Fruit fly (Drosophila melanogaster) whole organism, embryonic: Measurements from ENCODE around the gene Exn.

Source experiments
- Abd-B ChIP-seq: fragments of 200-800 bp; sonication (Bioruptor generic); optimal IDR thresholded peaks from 2 replicates; lab custom pipeline; 2018; ENCODE audit warnings: missing biosample characterization, mild to moderate bottlenecking, missing genetic modification characterization, moderate library complexity
- Antp ChIP-seq: fragments of 200-800 bp; sonication (Bioruptor generic); optimal IDR thresholded peaks from 3 replicates; lab custom pipeline; 2016; ENCODE audit warnings: missing biosample characterization, missing genetic modification characterization
- Atf6 ChIP-seq: fragments of 200-800 bp; sonication (Bioruptor generic); IDR thresholded peaks from 2 replicates; pipeline ENCODE4 v1.3.6; 2022; ENCODE audit warnings: missing biosample characterization, missing genetic modification characterization
- CG11247 ChIP-seq: fragments of 200-800 bp; sonication (Bioruptor generic); IDR thresholded peaks from 2 replicates; pipeline ENCODE4 v1.3.6; 2022; ENCODE audit warnings: missing biosample characterization, missing genetic modification characterization
- CG11560 ChIP-seq: fragments of 200-800 bp; sonication (Bioruptor generic); IDR thresholded peaks from 3 replicates; pipeline ENCODE4 v1.3.6; 2022; ENCODE audit warnings: missing biosample characterization, missing genetic modification characterization
- CG17361 ChIP-seq: fragments of 200-800 bp; sonication (Bioruptor generic); IDR thresholded peaks from 3 replicates; pipeline ENCODE4 v1.3.6; 2022; ENCODE audit warnings: missing biosample characterization, missing genetic modification characterization
- CG2875 ChIP-seq: fragments of 200-800 bp; sonication (Bioruptor generic); optimal IDR thresholded peaks from 2 replicates; lab custom pipeline; 2017; ENCODE audit warnings: missing biosample characterization, mild to moderate bottlenecking, missing genetic modification characterization, missing genetic modification reagents
- CG4282 ChIP-seq: fragments of 200-800 bp; sonication (Bioruptor generic); optimal IDR thresholded peaks from 2 replicates; lab custom pipeline; 2016; ENCODE audit warnings: missing biosample characterization, missing genetic modification characterization
- CG6689 ChIP-seq: fragments of 200-800 bp; sonication (Bioruptor generic); IDR thresholded peaks from 2 replicates; pipeline ENCODE4 v1.3.6; 2022; ENCODE audit warnings: missing biosample characterization, missing genetic modification characterization
- CG7372 ChIP-seq: fragments of 200-800 bp; sonication (Bioruptor generic); IDR thresholded peaks from 2 replicates; pipeline ENCODE4 v1.3.6; 2022; ENCODE audit warnings: missing biosample characterization, missing genetic modification characterization
- CG7987 ChIP-seq: fragments of 200-800 bp; sonication (Bioruptor generic); optimal IDR thresholded peaks from 2 replicates; lab custom pipeline; 2018; ENCODE audit warnings: missing biosample characterization, mild to moderate bottlenecking, missing genetic modification characterization, moderate library complexity
- CG8924 ChIP-seq: fragments of 200-800 bp; optimal IDR thresholded peaks from 3 replicates; lab custom pipeline; 2019; ENCODE audit warnings: missing biosample characterization, mild to moderate bottlenecking, missing genetic modification characterization, moderate library complexity
- CkIIα-i1 ChIP-seq: fragments of 200-800 bp; sonication (Bioruptor generic); IDR thresholded peaks from 2 replicates; pipeline ENCODE4 v1.3.6; 2022; ENCODE audit warnings: missing biosample characterization, missing genetic modification characterization
- Dad ChIP-seq: fragments of 200-800 bp; sonication (Bioruptor generic); optimal IDR thresholded peaks from 3 replicates; lab custom pipeline; 2016; ENCODE audit warnings: missing biosample characterization, missing genetic modification characterization
- Dbx ChIP-seq: fragments of 200-800 bp; sonication (Bioruptor generic); IDR thresholded peaks from 3 replicates; pipeline ENCODE4 v1.3.6; 2022; ENCODE audit warnings: missing biosample characterization, missing genetic modification characterization
- Doc2 ChIP-seq: fragments of 200-800 bp; sonication (Bioruptor generic); IDR thresholded peaks from 2 replicates; pipeline ENCODE4 v1.3.6; 2022; ENCODE audit warnings: missing biosample characterization, missing genetic modification characterization
- Dp ChIP-seq: fragments of 200-800 bp; sonication (Bioruptor generic); optimal IDR thresholded peaks from 2 replicates; lab custom pipeline; 2018; ENCODE audit warnings: missing biosample characterization, mild to moderate bottlenecking, missing genetic modification characterization, moderate library complexity
- HLH4C ChIP-seq: fragments of 200-800 bp; sonication (Bioruptor generic); IDR thresholded peaks from 3 replicates; pipeline ENCODE4 v1.3.6; 2022; ENCODE audit warnings: missing biosample characterization, missing genetic modification characterization; ENCODE audit not compliant: partially characterized antibody
- Hand ChIP-seq: fragments of 200-800 bp; sonication (Bioruptor generic); optimal IDR thresholded peaks from 2 replicates; lab custom pipeline; 2017; ENCODE audit warnings: mild to moderate bottlenecking, missing biosample characterization, missing genetic modification reagents, missing genetic modification characterization
- Lim3 ChIP-seq: fragments of 200-800 bp; sonication (Bioruptor generic); IDR thresholded peaks from 2 replicates; pipeline ENCODE4 v1.3.6; 2022; ENCODE audit warnings: missing biosample characterization, missing genetic modification characterization
- Med ChIP-seq: fragments of 200-800 bp; sonication (Bioruptor generic); peaks from one replicate; lab custom pipeline; 2016; ENCODE audit warnings: missing biosample characterization, missing genetic modification characterization, mild to moderate bottlenecking, inconsistent platforms, moderate library complexity
- Oli ChIP-seq: fragments of 200-800 bp; sonication (Bioruptor generic); optimal IDR thresholded peaks from 2 replicates; lab custom pipeline; 2018; ENCODE audit warnings: missing biosample characterization, mild to moderate bottlenecking, missing genetic modification characterization, moderate library complexity
- Optix ChIP-seq: fragments of 200-800 bp; sonication (Bioruptor generic); IDR thresholded peaks from 3 replicates; pipeline ENCODE4 v1.3.6; 2022; ENCODE audit warnings: missing biosample characterization, missing genetic modification characterization
- Ravus ChIP-seq: fragments of 200-800 bp; sonication (Bioruptor generic); IDR thresholded peaks from 2 replicates; pipeline ENCODE4 v1.3.6; 2022; ENCODE audit warnings: missing biosample characterization, missing genetic modification characterization
- Rfx ChIP-seq: fragments of 200-800 bp; sonication (Bioruptor generic); IDR thresholded peaks from 2 replicates; pipeline ENCODE4 v1.3.6; 2022; ENCODE audit warnings: missing biosample characterization, missing genetic modification characterization
- YL-1 ChIP-seq: fragments of 200-800 bp; sonication (Bioruptor generic); optimal IDR thresholded peaks from 3 replicates; lab custom pipeline; 2017; ENCODE audit warnings: missing biosample characterization, mild to moderate bottlenecking, missing genetic modification characterization
- ac ChIP-seq: fragments of 200-800 bp; sonication (Bioruptor generic); optimal IDR thresholded peaks from 3 replicates; lab custom pipeline; 2017; ENCODE audit warnings: missing biosample characterization, mild to moderate bottlenecking, missing genetic modification characterization
- az2 ChIP-seq: fragments of 200-800 bp; sonication (Bioruptor generic); optimal IDR thresholded peaks from 3 replicates; lab custom pipeline; 2016; ENCODE audit warnings: missing biosample characterization, missing genetic modification characterization
- cad ChIP-seq: fragments of >200 bp; optimal IDR thresholded peaks from 2 replicates; lab custom pipeline; 2017; ENCODE audit warnings: missing biosample characterization, missing genetic modification characterization
- ci ChIP-seq: fragments of 200-800 bp; sonication (Bioruptor generic); IDR thresholded peaks from 3 replicates; pipeline ENCODE4 v1.3.6; 2022; ENCODE audit warnings: missing biosample characterization, missing genetic modification characterization
- crol ChIP-seq: fragments of 200-800 bp; sonication (Bioruptor generic); IDR thresholded peaks from 2 replicates; pipeline ENCODE4 v1.3.6; 2022; ENCODE audit warnings: missing biosample characterization, missing genetic modification characterization
- dmrt11E ChIP-seq: fragments of 200-800 bp; sonication (Bioruptor generic); optimal IDR thresholded peaks from 3 replicates; lab custom pipeline; 2018; ENCODE audit warnings: missing biosample characterization, mild to moderate bottlenecking, missing genetic modification characterization, moderate library complexity
- en ChIP-seq: fragments of 200-800 bp; sonication (Bioruptor generic); optimal IDR thresholded peaks from 2 replicates; lab custom pipeline; 2016; ENCODE audit warnings: missing biosample characterization, missing genetic modification characterization
- fd96Cb ChIP-seq: fragments of 200-800 bp; sonication (Bioruptor generic); optimal IDR thresholded peaks from 2 replicates; lab custom pipeline; 2018; ENCODE audit warnings: missing biosample characterization, mild to moderate bottlenecking, missing genetic modification characterization, moderate library complexity
- fu2 ChIP-seq: fragments of 200-800 bp; sonication (Bioruptor generic); optimal IDR thresholded peaks from 2 replicates; lab custom pipeline; 2016; ENCODE audit warnings: missing biosample characterization, missing genetic modification characterization
- gem ChIP-seq: fragments of 200-800 bp; sonication (Bioruptor generic); optimal IDR thresholded peaks from 2 replicates; lab custom pipeline; 2019; ENCODE audit warnings: missing biosample characterization, mild to moderate bottlenecking, missing genetic modification characterization, moderate library complexity
- gsb ChIP-seq: fragments of 200-800 bp; sonication (Bioruptor generic); IDR thresholded peaks from 2 replicates; pipeline ENCODE4 v1.3.6; 2022; ENCODE audit warnings: missing biosample characterization, missing genetic modification characterization
- jigr1 ChIP-seq: fragments of 200-800 bp; sonication (Bioruptor generic); IDR thresholded peaks from 3 replicates; pipeline ENCODE4 v1.3.6; 2022; ENCODE audit warnings: missing biosample characterization, missing genetic modification characterization
- kah ChIP-seq: fragments of 200-800 bp; sonication (Bioruptor generic); optimal IDR thresholded peaks from 2 replicates; lab custom pipeline; 2018; ENCODE audit warnings: missing biosample characterization, mild to moderate bottlenecking, missing genetic modification characterization
- lab ChIP-seq: fragments of 200-800 bp; sonication (Bioruptor generic); optimal IDR thresholded peaks from 3 replicates; lab custom pipeline; 2017; ENCODE audit warnings: missing biosample characterization, missing genetic modification characterization, mild to moderate bottlenecking, moderate library complexity, missing genetic modification reagents
- lmd ChIP-seq: fragments of 200-800 bp; sonication (Bioruptor generic); IDR thresholded peaks from 2 replicates; pipeline ENCODE4 v1.3.6; 2022; ENCODE audit warnings: missing biosample characterization, missing genetic modification characterization
- maf-S ChIP-seq: fragments of 200-800 bp; sonication (Bioruptor generic); optimal IDR thresholded peaks from 2 replicates; lab custom pipeline; 2016; ENCODE audit warnings: missing biosample characterization, missing genetic modification characterization
- pho ChIP-seq: fragments of 200-800 bp; sonication (Bioruptor generic); optimal IDR thresholded peaks from 2 replicates; lab custom pipeline; 2016; ENCODE audit warnings: missing biosample characterization, missing genetic modification characterization
- slp2 ChIP-seq: fragments of 200-800 bp; sonication (Bioruptor generic); optimal IDR thresholded peaks from 2 replicates; lab custom pipeline; 2016; ENCODE audit warnings: missing biosample characterization, missing genetic modification characterization
- so ChIP-seq: fragments of 200-800 bp; sonication (Bioruptor generic); IDR thresholded peaks from 3 replicates; pipeline ENCODE4 v1.3.6; 2022; ENCODE audit warnings: missing biosample characterization, missing genetic modification characterization
- sug ChIP-seq: fragments of 200-800 bp; optimal IDR thresholded peaks from 2 replicates; lab custom pipeline; 2019; ENCODE audit warnings: missing biosample characterization, mild to moderate bottlenecking, missing genetic modification characterization, moderate library complexity
- tup ChIP-seq: fragments of 200-800 bp; sonication (Bioruptor generic); optimal IDR thresholded peaks from 2 replicates; lab custom pipeline; 2016; ENCODE audit warnings: missing biosample characterization, mild to moderate bottlenecking, missing genetic modification characterization, moderate library complexity
- unc-4 ChIP-seq: fragments of 200-800 bp; sonication (Bioruptor generic); IDR thresholded peaks from 2 replicates; pipeline ENCODE4 v1.3.6; 2022; ENCODE audit warnings: missing biosample characterization, missing genetic modification characterization; ENCODE audit not compliant: partially characterized antibody

Gene Exn

dm6 chr3L:17016576-17016917 lies 46.7 kb downstream of the Exn start (continued):
- TF ChIP-seq CG11247 (GFP tag; lab: Robert Waterston, UW), result no peak
- TF ChIP-seq Doc2 (GFP tag; lab: Robert Waterston, UW), result no peak
- TF ChIP-seq unc-4 (GFP tag; lab: Robert Waterston, UW), result peak; percentile 9; the same call in 1 of the 2 replicates
- TF ChIP-seq Antp (GFP tag; lab: Kevin White, UChicago), result no peak
- TF ChIP-seq en (GFP tag; lab: Kevin White, UChicago), result no peak
- TF ChIP-seq gsb, result no peak
- TF ChIP-seq lab (GFP tag; lab: Kevin White, UChicago), result no peak
- no peak for TF ChIP-seq kah (GFP tag; lab: Kevin White, UChicago)
- TF ChIP-seq CG2875 (GFP tag; lab: Kevin White, UChicago), result no peak
- TF ChIP-seq Dad (GFP tag; lab: Kevin White, UChicago), result no peak
- no peak for TF ChIP-seq CG7987
- TF ChIP-seq YL-1 (GFP tag; lab: Kevin White, UChicago), result no peak
- no peak for TF ChIP-seq gem (tag; lab: Kevin White, UChicago)
- TF ChIP-seq HLH4C (GFP tag; lab: Robert Waterston, UW), result 0 out of 3 replicates have a peak, but pooled peaks have one; percentile 3
- TF ChIP-seq az2, result no peak
- no peak for TF ChIP-seq cad (GFP tag; lab: Kevin White, UChicago)
- TF ChIP-seq ci (GFP tag; lab: Robert Waterston, UW), result peak; percentile 1; the same call in 1 of the 3 replicates

- TF ChIP-seq CG8924 (tag; lab: Kevin White, UChicago), result no peak
- TF ChIP-seq Rfx, result peak; percentile 15; the same call in 1 of the 2 replicates
Observed at dm6 chr3L:17022756-17023155, 52.9 kb downstream of the Exn start, which contains the start of gene CG6652. Gene CG6652 (minus strand): TSS chr3L:17022856.

dm6 chr3L:17023641-17024040 lies 53.8 kb downstream of the Exn start, which contains the start of gene a10:
Gene a10 (minus strand): TSS chr3L:17023741.
- no peak for TF ChIP-seq lmd
- peak; percentile 17 for TF ChIP-seq Med (GFP tag; lab: Kevin White, UChicago)
- no peak for TF ChIP-seq Hand (GFP tag; lab: Kevin White, UChicago)

dm6 chr3L:17024095-17024639 lies 54.4 kb downstream of the Exn start, which contains the start of gene Fit2:
Gene Fit2 (plus strand): TSS chr3L:17024328.
- TF ChIP-seq CG7372 (GFP tag; lab: Robert Waterston, UW) (no peak), CG6689 (GFP tag; lab: Robert Waterston, UW) (no peak), Optix (GFP tag; lab: Robert Waterston, UW) (no peak), CG17361 (GFP tag; lab: Robert Waterston, UW) (no peak), so (GFP tag; lab: Robert Waterston, UW) (no peak), fu2 (GFP tag; lab: Kevin White, UChicago) (no peak), ac (GFP tag; lab: Kevin White, UChicago) (no peak), gem (tag; lab: Kevin White, UChicago) (no peak), Lim3 (GFP tag; lab: Robert Waterston, UW) (no peak), Ravus (GFP tag; lab: Robert Waterston, UW) (no peak), CkIIα-i1 (GFP tag; lab: Robert Waterston, UW) (no peak), CG4282 (GFP tag; lab: Kevin White, UChicago) (no peak), Dp (peak; percentile 93), crol (GFP tag; lab: Robert Waterston, UW) (no peak), Dbx (no peak), fd96Cb (tag; lab: Kevin White, UChicago) (no peak), maf-S (GFP tag; lab: Kevin White, UChicago) (no peak), Abd-B (GFP tag; lab: Kevin White, UChicago) (no peak), tup (GFP tag; lab: Kevin White, UChicago) (no peak), CG11560 (tag; lab: Robert Waterston, UW) (no peak), Oli (no peak), pho (GFP tag; lab: Kevin White, UChicago) (no peak), sug (no peak), slp2 (GFP tag; lab: Kevin White, UChicago) (no peak), Atf6 (GFP tag; lab: Robert Waterston, UW) (no peak), jigr1 (GFP tag; lab: Robert Waterston, UW) (no peak), dmrt11E (tag; lab: Kevin White, UChicago) (no peak)
